Worm (Caenorhabditis elegans) whole organism, young adult: Measurements from ENCODE around the gene sas-1.

Experiments used
- F33H1.4 ChIP-seq: fragments of 200-800 bp; sonication (Bioruptor generic); IDR thresholded peaks from 2 replicates; pipeline ENCODE4 v1.3.6; 2022; ENCODE audit warnings: missing genetic modification reagents, missing genetic modification characterization, missing compliant biosample characterization
- F55B11.4 ChIP-seq: sonication (generic microtip); optimal IDR thresholded peaks from 2 replicates; lab custom pipeline; 2016; ENCODE audit warnings: missing compliant biosample characterization, missing genetic modification characterization, borderline replicate concordance; ENCODE audit not compliant: insufficient read depth
- K11D2.4 ChIP-seq: fragments of 200-800 bp; sonication (Bioruptor generic); IDR thresholded peaks from 2 replicates; pipeline ENCODE4 v1.3.6; 2022; ENCODE audit warnings: missing genetic modification reagents, missing genetic modification characterization, missing compliant biosample characterization
- ama-1 ChIP-seq, 3 experiments: fragments of 150-350 bp in 1 of 3; sonication (generic microtip) in 2 of 3; optimal IDR thresholded peaks; 2 replicates each; lab custom pipeline; 2014 to 2018; ENCODE audit warnings: missing biosample characterization in 2 of 3, missing genetic modification characterization in 2 of 3, missing genetic modification reagents in 2 of 3
- ceh-100 ChIP-seq: fragments of 200-800 bp; sonication (Bioruptor generic); IDR thresholded peaks from 2 replicates; pipeline ENCODE4 v1.3.6; 2022; ENCODE audit warnings: missing genetic modification reagents, missing genetic modification characterization, missing compliant biosample characterization
- die-1 ChIP-seq: sonication (generic microtip); optimal IDR thresholded peaks from 2 replicates; lab custom pipeline; 2016; ENCODE audit warnings: missing genotype, mild to moderate bottlenecking, missing genetic modification characterization, missing compliant biosample characterization
- nfya-1 ChIP-seq: sonication (generic microtip); optimal IDR thresholded peaks from 2 replicates; lab custom pipeline; 2017; ENCODE audit warnings: antibody characterized with exemption, missing compliant biosample characterization, missing genetic modification characterization, borderline replicate concordance; ENCODE audit not compliant: insufficient read depth
- nhr-120 ChIP-seq: fragments of 200-800 bp; sonication (Bioruptor generic); IDR thresholded peaks from 2 replicates; pipeline ENCODE4 v1.3.6; 2022; ENCODE audit warnings: missing genetic modification characterization, missing compliant biosample characterization
- xnd-1 ChIP-seq: sonication (generic microtip); optimal IDR thresholded peaks from 2 replicates; lab custom pipeline; 2016; ENCODE audit warnings: missing genotype, missing genetic modification reagents, missing genetic modification characterization, missing compliant biosample characterization

ce11 chrIII:12728149-12728548 lies 28.9 kb downstream of the sas-1 start:
- TF ChIP-seq K11D2.4 (GFP tag; lab: Robert Waterston, UW) (no peak), die-1 (tag; lab: Kevin White, UChicago) (no peak), nhr-120 (GFP tag; lab: Robert Waterston, UW) (no peak), F33H1.4 (GFP tag; lab: Robert Waterston, UW) (no peak), nfya-1 (tag; lab: Kevin White, UChicago) (no peak), ceh-100 (GFP tag; lab: Robert Waterston, UW) (no peak), ama-1 (optimal IDR thresholded peaks at IDR 0.05; lab: Kevin White, UChicago) (no peak), ama-1 (GFP tag; optimal IDR thresholded peaks at IDR 0.05; lab: Kevin White, UChicago) (no peak), xnd-1 (tag; lab: Kevin White, UChicago) (no peak), F55B11.4 (tag; lab: Kevin White, UChicago) (no peak)
